Worm (Caenorhabditis elegans): ENCODE measurements around the gene metl-1.

Gene metl-1

DNA sequence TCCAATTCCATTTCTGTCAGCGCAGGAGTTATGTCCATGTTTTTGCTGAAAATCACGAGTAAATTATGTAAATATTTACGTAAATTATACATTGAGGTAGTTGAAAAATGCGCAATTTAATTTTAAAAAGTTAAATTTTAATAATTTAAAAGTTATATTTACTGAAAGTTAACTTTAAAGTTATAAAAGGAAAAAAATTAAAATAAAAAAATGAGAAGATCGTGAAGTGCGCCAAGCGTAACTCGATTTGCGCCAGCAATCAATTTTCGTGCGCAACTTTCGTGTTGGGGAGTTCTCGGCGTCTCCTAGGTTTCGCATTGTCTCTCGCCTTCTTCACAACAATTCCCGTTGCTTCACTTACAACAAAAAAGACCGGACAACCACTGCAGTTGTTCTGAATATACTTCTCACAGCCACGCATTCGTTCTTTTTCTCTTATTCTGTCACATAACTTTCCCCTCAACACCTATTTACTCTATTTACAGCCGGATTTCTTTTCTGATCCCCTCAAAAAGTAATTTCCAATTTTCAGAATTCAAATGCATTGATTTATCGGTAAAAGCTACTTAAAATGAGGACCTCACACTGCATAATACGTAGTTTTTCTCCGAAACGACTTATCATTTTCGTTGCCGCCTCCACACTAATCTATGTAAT, at the start of gene metl-1, which contains the start of gene W02B12.11:
Gene metl-1, minus strand, starts transcription at position 51 of the 657 bp plus-strand sequence.
Gene W02B12.11, plus strand, starts transcription at position 337 of the 657 bp plus-strand sequence.
- TF ChIP-seq bed-3 (GFP tag; optimal IDR thresholded peaks at IDR 0.05): peak; percentile 19
- no peak for TF ChIP-seq ham-2 (GFP tag; optimal IDR thresholded peaks at IDR 0.05)
- TF ChIP-seq mep-1 (tag; optimal IDR thresholded peaks at IDR 0.05): peak; percentile 89
- TF ChIP-seq drap-1 (GFP tag; optimal IDR thresholded peaks at IDR 0.05): peak; percentile 54
- no peak for TF ChIP-seq nhr-2 (tag; optimal IDR thresholded peaks at IDR 0.05)
- TF ChIP-seq elt-1 (tag; optimal IDR thresholded peaks at IDR 0.05; ENCODE audit: borderline replicate concordance, insufficient read depth): no peak
- TF ChIP-seq mls-2 (tag; optimal IDR thresholded peaks at IDR 0.05): peak; percentile 53
- TF ChIP-seq sptf-1 (tag; optimal IDR thresholded peaks at IDR 0.05): peak; percentile 81
- no peak for TF ChIP-seq ceh-39 (tag; optimal IDR thresholded peaks at IDR 0.05)
- TF ChIP-seq ceh-43 (GFP tag; optimal IDR thresholded peaks at IDR 0.05): peak; percentile 67
- no peak for TF ChIP-seq nhr-12 (tag; optimal IDR thresholded peaks at IDR 0.05)
- TF ChIP-seq tbx-8 (GFP tag; optimal IDR thresholded peaks at IDR 0.05): no peak
- peak; percentile 82 for TF ChIP-seq ces-1 (GFP tag; optimal IDR thresholded peaks at IDR 0.05)
- TF ChIP-seq unc-62 (GFP tag; optimal IDR thresholded peaks at IDR 0.05): no peak
- no peak for TF ChIP-seq hlh-1 (tag; optimal IDR thresholded peaks at IDR 0.05)
- TF ChIP-seq nhr-28 (tag; optimal IDR thresholded peaks at IDR 0.05): no peak
- peak; percentile 5 for TF ChIP-seq nhr-237 (tag; optimal IDR thresholded peaks at IDR 0.05)
- no peak for TF ChIP-seq blmp-1 (tag; optimal IDR thresholded peaks at IDR 0.05)
- no peak for TF ChIP-seq ztf-11 (tag; optimal IDR thresholded peaks at IDR 0.05)
- TF ChIP-seq ceh-83 (GFP tag; optimal IDR thresholded peaks at IDR 0.05): no peak
- no peak for TF ChIP-seq snpc-4 (tag; optimal IDR thresholded peaks at IDR 0.05)
- peak; percentile 51 for TF ChIP-seq cnd-1 (tag; optimal IDR thresholded peaks at IDR 0.05)
- TF ChIP-seq elt-3 (tag; optimal IDR thresholded peaks at IDR 0.05): no peak
- TF ChIP-seq unc-39 (tag; optimal IDR thresholded peaks at IDR 0.05): no peak
- TF ChIP-seq nhr-76 (tag; optimal IDR thresholded peaks at IDR 0.05): no peak
- peak; percentile 34 for TF ChIP-seq unc-120 (tag; optimal IDR thresholded peaks at IDR 0.05; ENCODE audit: poor library complexity, severe bottlenecking)
- no peak for TF ChIP-seq flh-1 (GFP tag; optimal IDR thresholded peaks at IDR 0.05)
- TF ChIP-seq lin-13 (tag; optimal IDR thresholded peaks at IDR 0.05): peak; percentile 80
- TF ChIP-seq mab-5 (tag; optimal IDR thresholded peaks at IDR 0.05): no peak
- TF ChIP-seq zip-8 (tag; optimal IDR thresholded peaks at IDR 0.05): no peak
- TF ChIP-seq lin-32 (GFP tag; optimal IDR thresholded peaks at IDR 0.05): no peak
- TF ChIP-seq M03D4.4 (tag; optimal IDR thresholded peaks at IDR 0.05): peak; percentile 70
- TF ChIP-seq pha-4 (tag; optimal IDR thresholded peaks at IDR 0.05): peak; percentile 69
- no peak for TF ChIP-seq sem-2 (GFP tag; optimal IDR thresholded peaks at IDR 0.05)
- TF ChIP-seq lsy-2 (tag; optimal IDR thresholded peaks at IDR 0.05): peak; percentile 74

DNA sequence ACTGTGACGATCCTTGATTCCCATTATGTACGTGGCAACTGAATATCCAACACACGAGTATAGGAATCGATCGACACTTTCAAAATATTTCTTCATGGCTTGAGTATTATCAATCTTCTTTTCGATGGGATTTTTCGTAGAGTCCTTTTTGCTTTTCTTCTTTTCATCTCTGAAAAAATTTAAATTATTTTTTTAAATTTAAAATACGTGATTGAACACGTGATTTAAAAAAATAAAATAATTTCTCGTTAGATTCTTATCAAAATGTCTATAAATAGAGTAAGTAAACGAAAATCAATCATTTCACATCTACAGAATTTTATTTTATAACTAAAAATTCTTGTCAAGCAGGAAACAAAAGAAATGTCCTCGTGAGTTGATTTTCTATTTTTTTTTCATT, 47.9 kb upstream of the metl-1 start, which contains the start of gene Y62F5A.10:
Gene Y62F5A.10, plus strand, starts transcription at position 301 of the 400 bp plus-strand sequence.
- no peak for TF ChIP-seq cnd-1 (tag; optimal IDR thresholded peaks at IDR 0.05)
- TF ChIP-seq blmp-1 (tag; optimal IDR thresholded peaks at IDR 0.05): no peak
- TF ChIP-seq tbx-8 (GFP tag; optimal IDR thresholded peaks at IDR 0.05): no peak
- no peak for TF ChIP-seq sem-2 (GFP tag; optimal IDR thresholded peaks at IDR 0.05)
- no peak for TF ChIP-seq ceh-39 (tag; optimal IDR thresholded peaks at IDR 0.05)
- TF ChIP-seq unc-120 (tag; optimal IDR thresholded peaks at IDR 0.05; ENCODE audit: poor library complexity, severe bottlenecking): no peak
- no peak for TF ChIP-seq nhr-2 (tag; optimal IDR thresholded peaks at IDR 0.05)

DNA sequence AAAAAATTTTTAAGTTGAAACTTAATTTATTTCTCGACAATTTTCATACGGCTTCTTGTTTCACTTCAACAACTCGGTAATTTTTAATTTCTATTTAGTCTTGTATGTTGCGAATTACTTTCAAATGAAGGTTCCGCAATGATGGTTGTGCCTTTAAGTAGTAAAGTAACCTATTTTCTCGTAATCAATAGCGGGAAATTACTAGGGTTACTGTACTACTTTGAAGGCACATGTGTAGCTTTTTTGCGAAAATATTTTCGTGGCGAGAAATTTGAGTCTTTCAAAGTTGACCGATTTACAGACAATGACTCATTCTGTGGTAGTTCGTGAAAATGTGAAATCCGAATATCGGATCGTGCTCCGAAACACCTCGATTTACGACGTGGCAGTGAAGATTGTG, 44.8 kb upstream of the metl-1 start, which contains the start of gene B0334.10:
Gene B0334.10, plus strand, starts transcription at position 301 of the 400 bp plus-strand sequence.
- TF ChIP-seq elt-1 (tag; optimal IDR thresholded peaks at IDR 0.05; ENCODE audit: borderline replicate concordance, insufficient read depth) (no peak), hlh-1 (tag; optimal IDR thresholded peaks at IDR 0.05) (no peak), bed-3 (GFP tag; optimal IDR thresholded peaks at IDR 0.05) (no peak), nhr-76 (tag; optimal IDR thresholded peaks at IDR 0.05) (no peak), ztf-11 (tag; optimal IDR thresholded peaks at IDR 0.05) (no peak), ham-2 (GFP tag; optimal IDR thresholded peaks at IDR 0.05) (no peak), M03D4.4 (tag; optimal IDR thresholded peaks at IDR 0.05) (no peak), lin-13 (tag; optimal IDR thresholded peaks at IDR 0.05) (no peak), tbx-8 (GFP tag; optimal IDR thresholded peaks at IDR 0.05) (no peak), mab-5 (tag; optimal IDR thresholded peaks at IDR 0.05) (no peak)
